Fruit fly (Drosophila melanogaster): ENCODE results near the gene Cyp6d5.

Gene Cyp6d5

DNA sequence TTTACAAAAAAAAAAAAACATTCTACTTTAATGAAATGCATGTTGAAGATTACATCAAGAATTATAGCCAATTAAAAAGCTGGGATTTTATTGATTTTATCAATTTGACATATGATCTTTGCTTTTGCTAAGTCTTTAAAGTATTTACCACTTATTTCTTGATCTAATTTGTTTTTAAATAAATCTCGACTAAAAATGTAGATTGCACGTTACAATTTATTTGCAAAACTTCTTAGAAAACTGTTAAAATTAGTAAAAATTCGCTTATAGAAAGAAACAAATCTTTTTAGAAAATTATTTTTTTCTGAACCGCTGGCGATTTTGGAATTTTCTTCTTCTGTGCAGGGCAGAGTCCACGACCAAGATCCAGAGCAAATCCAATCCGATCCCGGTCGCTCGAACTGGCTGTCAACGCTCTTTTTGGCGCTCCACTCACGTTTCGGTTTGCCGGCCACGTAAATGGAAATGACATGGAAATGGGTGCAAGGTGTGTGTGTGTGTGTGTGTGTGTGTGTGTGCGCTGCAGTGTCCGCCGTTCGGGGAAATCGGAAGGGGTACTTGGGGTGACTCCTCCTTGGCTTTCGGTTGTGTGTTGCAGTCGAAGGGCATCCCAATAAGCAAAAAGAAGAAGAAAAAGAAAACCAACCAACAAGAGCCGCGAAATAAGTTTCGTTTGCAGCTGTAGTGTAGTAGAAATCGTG is 26.7 kb upstream of the Cyp6d5 start:
- peak; percentile 22 for TF ChIP-seq Ssrp (tag; optimal IDR thresholded peaks at IDR 0.05)
- peak; percentile 23 for TF ChIP-seq CG8359 (GFP tag; optimal IDR thresholded peaks at IDR 0.05; ENCODE audit: borderline replicate concordance)
- no peak for TF ChIP-seq CG10959 (GFP tag; IDR thresholded peaks at IDR 0.05)
- TF ChIP-seq crp (GFP tag; optimal IDR thresholded peaks at IDR 0.05) = no peak
- TF ChIP-seq Sry-δ (GFP tag; optimal IDR thresholded peaks at IDR 0.05) = peak; percentile 0
- no peak for TF ChIP-seq Kr (GFP tag; optimal IDR thresholded peaks at IDR 0.05)
- TF ChIP-seq CG2202 (tag; optimal IDR thresholded peaks at IDR 0.05) = no peak
- TF ChIP-seq phol (tag; optimal IDR thresholded peaks at IDR 0.05) = peak; percentile 38
- TF ChIP-seq ato (GFP tag; IDR thresholded peaks at IDR 0.05; ENCODE audit: partially characterized antibody) = no peak
- no peak for TF ChIP-seq Dip3 (GFP tag; optimal IDR thresholded peaks at IDR 0.05)
- no peak for TF ChIP-seq CG13775 (GFP tag; optimal IDR thresholded peaks at IDR 0.05)
- TF ChIP-seq al (GFP tag; IDR thresholded peaks at IDR 0.05) = no peak
- TF ChIP-seq CG10979 (tag; optimal IDR thresholded peaks at IDR 0.05) = peak; percentile 51
- no peak for TF ChIP-seq CrebB (tag; optimal IDR thresholded peaks at IDR 0.05)
- no peak for TF ChIP-seq CG2120 (GFP tag; optimal IDR thresholded peaks at IDR 0.05)
- TF ChIP-seq Bdp1 (GFP tag; optimal IDR thresholded peaks at IDR 0.05) = no peak
- peak; percentile 68 for TF ChIP-seq CG11504 (tag; optimal IDR thresholded peaks at IDR 0.05)
- no peak for TF ChIP-seq CG6254 (GFP tag; optimal IDR thresholded peaks at IDR 0.05)
- peak; percentile 34 for TF ChIP-seq Blimp-1 (GFP tag; optimal IDR thresholded peaks at IDR 0.05)
- no peak for TF ChIP-seq CG7987 (GFP tag; optimal IDR thresholded peaks at IDR 0.05)
- no peak for TF ChIP-seq Vsx1 (GFP tag; optimal IDR thresholded peaks at IDR 0.05)
- TF ChIP-seq onecut (GFP tag; IDR thresholded peaks at IDR 0.05) = no peak
- no peak for TF ChIP-seq CG12236 (GFP tag; optimal IDR thresholded peaks at IDR 0.05)
- TF ChIP-seq yki (optimal IDR thresholded peaks at IDR 0.05) = no peak
- TF ChIP-seq CG4424 (GFP tag; optimal IDR thresholded peaks at IDR 0.05) = peak; percentile 59
- TF ChIP-seq ase (GFP tag; IDR thresholded peaks at IDR 0.05) = no peak
- TF ChIP-seq CG3065 (GFP tag; optimal IDR thresholded peaks at IDR 0.05) = no peak
- no peak for TF ChIP-seq CG42726 (GFP tag; IDR thresholded peaks at IDR 0.05; ENCODE audit: partially characterized antibody)
- peak; percentile 59 for TF ChIP-seq dmrt99B (tag; optimal IDR thresholded peaks at IDR 0.05)
- TF ChIP-seq Hr3 (GFP tag; optimal IDR thresholded peaks at IDR 0.05) = peak; percentile 7
- TF ChIP-seq lmd (GFP tag; IDR thresholded peaks at IDR 0.05) = 0 out of 2 replicates have a peak, but pooled peaks have one; percentile 5
- no peak for TF ChIP-seq Nf-YC (tag; optimal IDR thresholded peaks at IDR 0.05)
- peak; percentile 38; the same call in 1 of the 2 replicates for TF ChIP-seq vvl (GFP tag; IDR thresholded peaks at IDR 0.05)
- TF ChIP-seq sisA (GFP tag; IDR thresholded peaks at IDR 0.05) = no peak
- peak; percentile 8 for TF ChIP-seq bcd (GFP tag; optimal IDR thresholded peaks at IDR 0.05)
- TF ChIP-seq CG30020 (tag; optimal IDR thresholded peaks at IDR 0.05) = no peak
- no peak for TF ChIP-seq inv (GFP tag; IDR thresholded peaks at IDR 0.05; ENCODE audit: partially characterized antibody)
- peak; percentile 23 for TF ChIP-seq Oli (tag; optimal IDR thresholded peaks at IDR 0.05)
- no peak for TF ChIP-seq CG18619 (GFP tag; optimal IDR thresholded peaks at IDR 0.05)
- no peak for TF ChIP-seq hkb (optimal IDR thresholded peaks at IDR 0.05)
- TF ChIP-seq hkb (GFP tag; IDR thresholded peaks at IDR 0.05) = 0 out of 2 replicates have a peak, but pooled peaks have one; percentile 31
- TF ChIP-seq pnt (GFP tag; optimal IDR thresholded peaks at IDR 0.05) = no peak
- TF ChIP-seq CG18764 (GFP tag; optimal IDR thresholded peaks at IDR 0.05) = peak; percentile 10
- no peak for TF ChIP-seq Mrtf (GFP tag; IDR thresholded peaks at IDR 0.05)
- TF ChIP-seq CG10654 (GFP tag; optimal IDR thresholded peaks at IDR 0.05) = peak; percentile 23
- TF ChIP-seq CG6689 (GFP tag; IDR thresholded peaks at IDR 0.05) = peak; percentile 31; the same call in 1 of the 2 replicates
- TF ChIP-seq ro (GFP tag; IDR thresholded peaks at IDR 0.05) = no peak
- TF ChIP-seq Sox102F (GFP tag; optimal IDR thresholded peaks at IDR 0.05) = peak; percentile 57
- peak; percentile 14 for TF ChIP-seq CG9727 (GFP tag; optimal IDR thresholded peaks at IDR 0.05)
- peak; percentile 62; the same call in 2 of the 3 replicates for TF ChIP-seq ci (GFP tag; IDR thresholded peaks at IDR 0.05)

All from whole organism, embryonic.